Worm (Caenorhabditis elegans): ENCODE data around the gene ref-1.

Gene ref-1

DNA sequence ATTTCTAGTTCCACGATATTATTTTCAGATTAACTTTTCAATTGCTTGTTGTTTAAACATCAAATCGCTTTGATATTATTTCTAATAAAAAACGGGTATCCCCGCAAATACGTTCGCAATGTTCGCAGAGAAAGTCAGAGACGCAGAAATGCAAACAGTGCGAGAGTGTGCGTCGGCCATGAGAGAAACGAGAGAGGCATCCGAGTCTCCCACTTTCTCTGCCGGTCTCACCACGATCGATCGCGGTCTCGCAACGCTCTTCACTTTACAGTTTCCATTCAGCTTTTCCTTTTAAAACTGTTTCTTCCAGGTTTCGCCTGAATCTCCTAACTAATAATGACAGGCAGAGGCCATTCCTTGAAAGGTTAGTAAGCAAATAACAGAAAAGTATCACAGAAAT lies 43.9 kb upstream of the ref-1 start, which contains the start of gene F33H1.4 (continued):
- TF ChIP-seq ceh-63 (GFP tag; optimal IDR thresholded peaks at IDR 0.05) = no peak
- TF ChIP-seq tlp-1 (tag; optimal IDR thresholded peaks at IDR 0.05) = no peak
- no peak for TF ChIP-seq unc-62 (GFP tag; optimal IDR thresholded peaks at IDR 0.05)
- TF ChIP-seq lin-13 (GFP tag; optimal IDR thresholded peaks at IDR 0.05) = peak; percentile 98
- TF ChIP-seq xbp-1 (tag; optimal IDR thresholded peaks at IDR 0.05) = peak; percentile 16
- TF ChIP-seq C16A3.4 (tag; optimal IDR thresholded peaks at IDR 0.05) = no peak
- peak; percentile 91 for TF ChIP-seq blmp-1 (tag; optimal IDR thresholded peaks at IDR 0.05)
- TF ChIP-seq aly-2 (tag; optimal IDR thresholded peaks at IDR 0.05) = peak; percentile 6
- peak; percentile 48 for TF ChIP-seq nhr-20 (tag; optimal IDR thresholded peaks at IDR 0.05)
- TF ChIP-seq egl-27 (tag; optimal IDR thresholded peaks at IDR 0.05) = no peak
- peak; percentile 65 for TF ChIP-seq snu-23 (GFP tag; optimal IDR thresholded peaks at IDR 0.05)
- no peak for TF ChIP-seq ceh-90 (tag; optimal IDR thresholded peaks at IDR 0.05)
- TF ChIP-seq jun-1 (tag; optimal IDR thresholded peaks at IDR 0.05) = peak; percentile 8
- TF ChIP-seq snpc-4 (tag; optimal IDR thresholded peaks at IDR 0.05) = no peak
- no peak for TF ChIP-seq fkh-10 (GFP tag; optimal IDR thresholded peaks at IDR 0.05)
- TF ChIP-seq ztf-11 (tag; optimal IDR thresholded peaks at IDR 0.05) = no peak
- no peak for TF ChIP-seq sox-4 (tag; optimal IDR thresholded peaks at IDR 0.05)
- TF ChIP-seq unc-86 (tag; optimal IDR thresholded peaks at IDR 0.05) = peak; percentile 7
- TF ChIP-seq vab-15 (tag; optimal IDR thresholded peaks at IDR 0.05) = no peak
- TF ChIP-seq ceh-82 (tag; optimal IDR thresholded peaks at IDR 0.05) = peak in 2 of 3 experiments; percentile 20 to 57
- TF ChIP-seq tbx-2 (tag; optimal IDR thresholded peaks at IDR 0.05) = no peak
- TF ChIP-seq skn-1 (tag; optimal IDR thresholded peaks at IDR 0.05) = peak; percentile 3
- no peak for TF ChIP-seq zag-1 (tag; optimal IDR thresholded peaks at IDR 0.05)
- TF ChIP-seq Y116A8C.19 (tag; optimal IDR thresholded peaks at IDR 0.05; ENCODE audit: borderline replicate concordance) = no peak
- TF ChIP-seq nhr-77 (tag; optimal IDR thresholded peaks at IDR 0.05) = peak; percentile 23
- TF ChIP-seq nhr-76 (tag; optimal IDR thresholded peaks at IDR 0.05) = no peak
- peak; percentile 70 for TF ChIP-seq mep-1 (tag; optimal IDR thresholded peaks at IDR 0.05)
- TF ChIP-seq lin-15B (tag; optimal IDR thresholded peaks at IDR 0.05) = peak; percentile 87
- TF ChIP-seq nhr-237 (tag; optimal IDR thresholded peaks at IDR 0.05) = no peak
- no peak for TF ChIP-seq ets-5 (GFP tag; IDR thresholded peaks at IDR 0.05)
- peak; percentile 83 to 97 for TF ChIP-seq lsy-2 (tag; optimal IDR thresholded peaks at IDR 0.05)
- no peak for TF ChIP-seq egl-13 (tag; optimal IDR thresholded peaks at IDR 0.05)
- TF ChIP-seq swsn-7 (tag; optimal IDR thresholded peaks at IDR 0.05) = peak; percentile 35
- peak; percentile 28 for TF ChIP-seq nhr-90 (tag; optimal IDR thresholded peaks at IDR 0.05; ENCODE audit: poor library complexity)
- no peak for TF ChIP-seq nhr-12 (tag; optimal IDR thresholded peaks at IDR 0.05)
- no peak for TF ChIP-seq pag-3 (tag; optimal IDR thresholded peaks at IDR 0.05; ENCODE audit: borderline replicate concordance, insufficient read depth)
- peak in 1 of 2 experiments; percentile 19 for TF ChIP-seq mdl-1 (tag; optimal IDR thresholded peaks at IDR 0.05)
- TF ChIP-seq unc-98 (GFP tag; IDR thresholded peaks at IDR 0.05) = no peak
- no peak for TF ChIP-seq ama-1 (optimal IDR thresholded peaks at IDR 0.05)
- peak in 1 of 6 experiments; percentile 22 for TF ChIP-seq elt-3 (tag; optimal IDR thresholded peaks at IDR 0.05)
- peak; percentile 61 for TF ChIP-seq nhr-47 (tag; optimal IDR thresholded peaks at IDR 0.05)
- no peak for TF ChIP-seq sup-37 (GFP tag; optimal IDR thresholded peaks at IDR 0.05)
- no peak for TF ChIP-seq ztf-4 (tag; optimal IDR thresholded peaks at IDR 0.05)

DNA sequence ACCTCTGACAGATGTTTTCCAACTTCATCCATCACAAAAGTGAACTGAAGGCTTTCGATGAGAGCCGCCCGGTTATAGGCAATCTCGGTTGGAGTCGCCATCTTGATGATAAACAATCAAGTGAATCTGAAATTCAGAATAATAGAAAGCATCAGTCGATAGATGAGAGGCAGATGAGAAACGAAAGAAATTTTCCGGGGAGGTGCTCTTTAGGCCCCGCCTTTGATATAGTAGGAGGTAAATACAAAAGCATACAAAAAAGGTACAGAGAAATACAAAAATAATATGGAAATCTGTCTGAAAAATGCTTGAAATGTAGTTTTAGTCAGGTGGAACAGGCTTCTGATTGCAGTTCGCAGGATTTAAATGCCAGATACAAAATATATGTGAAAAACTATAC lies 35.6 kb upstream of the ref-1 start, which contains the start of gene srd-1:
Gene srd-1, minus strand, starts transcription at position 101 of the 400 bp plus-strand sequence.
- TF ChIP-seq nhr-71 (tag; optimal IDR thresholded peaks at IDR 0.05) (no peak), isw-1 (GFP tag; IDR thresholded peaks at IDR 0.05) (no peak), nhr-11 (tag; optimal IDR thresholded peaks at IDR 0.05) (no peak), efl-1 (optimal IDR thresholded peaks at IDR 0.05) (no peak), efl-1 (GFP tag; optimal IDR thresholded peaks at IDR 0.05 in 1 of 2) (no peak), sox-4 (tag; optimal IDR thresholded peaks at IDR 0.05) (no peak), xbp-1 (tag; optimal IDR thresholded peaks at IDR 0.05) (no peak), ama-1 (optimal IDR thresholded peaks at IDR 0.05) (no peak), vab-15 (tag; optimal IDR thresholded peaks at IDR 0.05) (no peak), aly-2 (tag; optimal IDR thresholded peaks at IDR 0.05) (no peak), unc-86 (tag; optimal IDR thresholded peaks at IDR 0.05) (no peak), mab-9 (GFP tag; IDR thresholded peaks at IDR 0.05) (no peak), irx-1 (tag; optimal IDR thresholded peaks at IDR 0.05) (no peak), fos-1 (tag; optimal IDR thresholded peaks at IDR 0.05) (no peak), ceh-88 (GFP tag; IDR thresholded peaks at IDR 0.05) (no peak), grh-1 (GFP tag; IDR thresholded peaks at IDR 0.05) (no peak), lir-3 (tag; optimal IDR thresholded peaks at IDR 0.05; ENCODE audit: poor library complexity) (no peak), nhr-28 (tag; optimal IDR thresholded peaks at IDR 0.05) (no peak), fkh-10 (GFP tag; optimal IDR thresholded peaks at IDR 0.05) (no peak), skn-1 (tag; optimal IDR thresholded peaks at IDR 0.05) (no peak)
